Fruit fly (Drosophila melanogaster): Measurements from ENCODE around the gene mgl.

The mgl gene

dm6 chrX:9485175-9485574 is 14.8 kb downstream of the mgl start:
- TF ChIP-seq az2 (GFP tag; optimal IDR thresholded peaks at IDR 0.05) = no peak
- no peak for TF ChIP-seq jing (GFP tag; optimal IDR thresholded peaks at IDR 0.05)
- no peak for TF ChIP-seq Nf-YC (tag; optimal IDR thresholded peaks at IDR 0.05)
- no peak for TF ChIP-seq CG18619 (GFP tag; optimal IDR thresholded peaks at IDR 0.05)
- TF ChIP-seq Dfd (GFP tag; optimal IDR thresholded peaks at IDR 0.05) = peak in 1 of 2 experiments; percentile 67
- TF ChIP-seq CG17385 (GFP tag; optimal IDR thresholded peaks at IDR 0.05) = no peak
- no peak for TF ChIP-seq br (optimal IDR thresholded peaks at IDR 0.05)
- TF ChIP-seq CG4617 (GFP tag; optimal IDR thresholded peaks at IDR 0.05; ENCODE audit: borderline replicate concordance) = no peak
- TF ChIP-seq CG7745 (tag; optimal IDR thresholded peaks at IDR 0.05) = no peak
- no peak for TF ChIP-seq hb (GFP tag; IDR thresholded peaks at IDR 0.05; ENCODE audit: partially characterized antibody)
- no peak for TF ChIP-seq jumu (GFP tag; optimal IDR thresholded peaks at IDR 0.05)
- no peak for TF ChIP-seq Fer1 (GFP tag; optimal IDR thresholded peaks at IDR 0.05)
- TF ChIP-seq CG11504 (tag; optimal IDR thresholded peaks at IDR 0.05) = peak; percentile 9
- TF ChIP-seq tap (tag; optimal IDR thresholded peaks at IDR 0.05) = no peak
- no peak for TF ChIP-seq CG10959 (GFP tag; IDR thresholded peaks at IDR 0.05)
- no peak for TF ChIP-seq CG12391 (tag; optimal IDR thresholded peaks at IDR 0.05)
- no peak for TF ChIP-seq C15 (GFP tag; IDR thresholded peaks at IDR 0.05)
- TF ChIP-seq CG12104 (GFP tag; optimal IDR thresholded peaks at IDR 0.05) = no peak
- TF ChIP-seq CG12236 (GFP tag; optimal IDR thresholded peaks at IDR 0.05) = no peak
- peak; percentile 16 for TF ChIP-seq sens (GFP tag)
- TF ChIP-seq CG10209 (GFP tag; optimal IDR thresholded peaks at IDR 0.05) = no peak
- TF ChIP-seq Dip3 (GFP tag; optimal IDR thresholded peaks at IDR 0.05) = no peak
- no peak for TF ChIP-seq CG7987 (GFP tag; optimal IDR thresholded peaks at IDR 0.05)
- no peak for TF ChIP-seq vnd (GFP tag; IDR thresholded peaks at IDR 0.05; ENCODE audit: partially characterized antibody)
- TF ChIP-seq hbn (GFP tag; IDR thresholded peaks at IDR 0.05; ENCODE audit: partially characterized antibody) = no peak
- 0 out of 2 replicates have a peak, but pooled peaks have one; percentile 17 for TF ChIP-seq inv (GFP tag; IDR thresholded peaks at IDR 0.05; ENCODE audit: partially characterized antibody)
- no peak for TF ChIP-seq CG9932 (GFP tag; IDR thresholded peaks at IDR 0.05)
- no peak for TF ChIP-seq HHEX (GFP tag; optimal IDR thresholded peaks at IDR 0.05)

- no peak for TF ChIP-seq pita (GFP tag; optimal IDR thresholded peaks at IDR 0.05)
- no peak for TF ChIP-seq D19B (GFP tag; optimal IDR thresholded peaks at IDR 0.05)
- TF ChIP-seq vfl (GFP tag; optimal IDR thresholded peaks at IDR 0.05) = no peak
- TF ChIP-seq CG15073 (GFP tag; optimal IDR thresholded peaks at IDR 0.05) = no peak
- TF ChIP-seq crol (GFP tag; IDR thresholded peaks at IDR 0.05) = peak; percentile 92
- peak; percentile 51 for TF ChIP-seq sd (tag; optimal IDR thresholded peaks at IDR 0.05)
- no peak for TF ChIP-seq HLH3B (GFP tag; IDR thresholded peaks at IDR 0.05)
- TF ChIP-seq CG2712 (tag; optimal IDR thresholded peaks at IDR 0.05) = no peak
- no peak for TF ChIP-seq CG7963 (GFP tag; IDR thresholded peaks at IDR 0.05; ENCODE audit: partially characterized antibody)
- no peak for TF ChIP-seq CG9727 (GFP tag; optimal IDR thresholded peaks at IDR 0.05)
- TF ChIP-seq Ravus (GFP tag; IDR thresholded peaks at IDR 0.05) = no peak
- TF ChIP-seq Spps (tag; optimal IDR thresholded peaks at IDR 0.05) = no peak
- TF ChIP-seq sqz (GFP tag; optimal IDR thresholded peaks at IDR 0.05) = peak; percentile 53
- TF ChIP-seq Hand (GFP tag; optimal IDR thresholded peaks at IDR 0.05) = no peak
- TF ChIP-seq eve (GFP tag; optimal IDR thresholded peaks at IDR 0.05) = no peak
- TF ChIP-seq cg (GFP tag; optimal IDR thresholded peaks at IDR 0.05) = peak; percentile 58
- TF ChIP-seq CrebB (tag; optimal IDR thresholded peaks at IDR 0.05) = no peak
- TF ChIP-seq hb (GFP tag; IDR thresholded peaks at IDR 0.05; ENCODE audit: partially characterized antibody) = no peak
- TF ChIP-seq mirr (GFP tag; optimal IDR thresholded peaks at IDR 0.05) = no peak
- TF ChIP-seq croc (GFP tag; conservative IDR thresholded peaks at IDR 0.05) = no peak
- TF ChIP-seq CG6683 (GFP tag; optimal IDR thresholded peaks at IDR 0.05) = no peak
- TF ChIP-seq CG8290 (GFP tag; optimal IDR thresholded peaks at IDR 0.05) = no peak
- peak in 1 of 2 experiments; percentile 22 for TF ChIP-seq CG8290 (tag; optimal IDR thresholded peaks at IDR 0.05)
- TF ChIP-seq abd-A (tag; optimal IDR thresholded peaks at IDR 0.05) = peak; percentile 29
- TF ChIP-seq slp2 (GFP tag; optimal IDR thresholded peaks at IDR 0.05) = no peak
- no peak for TF ChIP-seq sima (GFP tag; optimal IDR thresholded peaks at IDR 0.05)
These were observed 16.3 kb downstream of the mgl start for dm6 chrX:9483613-9484012.

Measured in whole organism, embryonic.